Fruit fly (Drosophila melanogaster): ENCODE measurements around the gene CAH4.

Gene CAH4

DNA sequence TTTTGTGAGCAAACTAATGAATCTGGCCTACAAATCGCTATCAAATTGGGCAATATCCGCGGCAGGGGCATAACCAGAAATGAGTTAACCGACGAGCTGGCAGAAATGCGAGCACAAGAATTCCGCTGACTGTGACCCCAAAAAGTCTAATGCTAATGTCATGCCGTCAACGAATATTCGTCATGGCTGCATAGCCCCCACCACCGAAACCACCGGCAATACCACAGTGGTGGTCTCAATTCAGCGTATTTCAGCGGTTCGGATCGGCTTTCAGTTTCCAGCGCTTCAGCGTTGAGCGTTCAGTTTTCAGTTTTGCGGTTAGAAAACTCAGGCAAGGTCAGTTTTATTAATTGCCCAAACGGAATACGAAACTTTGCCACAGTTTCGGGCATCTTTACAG, 32.9 kb upstream of the CAH4 start:
- TF ChIP-seq CG4318 (GFP tag; optimal IDR thresholded peaks at IDR 0.05) = no peak
- TF ChIP-seq ss (GFP tag; optimal IDR thresholded peaks at IDR 0.05) = no peak
- no peak for TF ChIP-seq achi (GFP tag; optimal IDR thresholded peaks at IDR 0.05)
- TF ChIP-seq Eip78C (GFP tag) = no peak
- TF ChIP-seq dsx (GFP tag; optimal IDR thresholded peaks at IDR 0.05; ENCODE audit: poor library complexity, severe bottlenecking) = no peak
- no peak for TF ChIP-seq eg (GFP tag; IDR thresholded peaks at IDR 0.05)
- no peak for TF ChIP-seq fd59A (GFP tag; optimal IDR thresholded peaks at IDR 0.05)
- no peak for TF ChIP-seq CG6792 (GFP tag; optimal IDR thresholded peaks at IDR 0.05)
- no peak for TF ChIP-seq Ets21C (GFP tag; optimal IDR thresholded peaks at IDR 0.05)
- no peak for TF ChIP-seq Eip75B (GFP tag; optimal IDR thresholded peaks at IDR 0.05)

DNA sequence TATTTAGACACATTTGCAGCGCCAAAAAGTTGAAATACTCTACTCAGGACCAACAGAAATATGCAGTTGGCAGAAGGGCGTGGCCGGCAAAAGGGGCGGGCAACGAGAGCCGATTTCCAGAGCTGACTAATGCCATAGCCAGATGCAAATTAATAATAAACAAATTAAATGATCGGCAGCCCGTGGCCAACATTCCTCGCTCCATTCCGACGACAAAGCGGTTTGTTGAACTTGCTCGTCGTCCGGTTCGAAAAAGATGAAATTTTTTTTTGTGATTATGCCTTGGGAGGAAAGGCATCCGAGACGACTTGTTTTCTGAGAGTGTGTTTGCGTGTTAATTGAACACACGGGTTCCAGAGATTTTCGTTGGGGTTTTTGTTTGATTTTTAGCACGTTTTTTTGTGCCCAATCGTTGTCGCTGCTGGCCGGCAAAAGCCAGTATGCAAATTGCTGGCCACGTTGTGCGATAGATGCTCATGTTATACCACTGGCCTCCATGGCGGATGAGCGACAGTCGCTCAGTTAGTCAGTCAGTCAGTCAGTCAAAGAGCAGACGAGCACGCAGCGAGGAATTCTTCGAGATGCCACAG, 32.0 kb upstream of the CAH4 start:
- TF ChIP-seq CG6854 (GFP tag; optimal IDR thresholded peaks at IDR 0.05) = peak; percentile 25
- TF ChIP-seq Hr4 (GFP tag; optimal IDR thresholded peaks at IDR 0.05) = no peak
- no peak for TF ChIP-seq CG8119 (GFP tag; IDR thresholded peaks at IDR 0.05)
- peak; percentile 30 for TF ChIP-seq fkh (GFP tag; optimal IDR thresholded peaks at IDR 0.05)
- no peak for TF ChIP-seq fd85E (GFP tag; optimal IDR thresholded peaks at IDR 0.05)
- no peak for TF ChIP-seq CG15336 (GFP tag; IDR thresholded peaks at IDR 0.05)
- peak; percentile 41 for TF ChIP-seq Eip78C (GFP tag)
- TF ChIP-seq Met (GFP tag; optimal IDR thresholded peaks at IDR 0.05) = no peak

DNA sequence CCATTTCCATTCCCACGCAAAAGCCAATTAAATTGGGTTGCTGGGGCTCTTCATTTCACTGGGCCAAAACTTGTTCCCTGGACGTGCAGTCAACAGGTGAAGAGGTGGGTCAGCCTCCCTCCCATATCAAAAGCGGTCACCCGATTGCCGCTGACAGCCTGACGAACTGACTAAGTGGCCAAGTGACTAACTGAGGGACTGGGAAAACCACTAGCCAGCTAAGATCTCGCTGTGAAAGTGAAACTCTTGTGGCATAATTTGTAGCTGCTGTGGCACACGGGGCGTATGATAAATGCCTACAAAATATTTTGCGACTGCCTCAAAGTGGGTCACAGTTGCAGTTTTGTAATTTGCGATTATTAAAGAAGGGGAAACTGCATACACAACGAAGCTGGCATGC, 31.1 kb upstream of the CAH4 start:
- TF ChIP-seq lz (GFP tag; optimal IDR thresholded peaks at IDR 0.05) (no peak), Blimp-1 (GFP tag; optimal IDR thresholded peaks at IDR 0.05) (peak; percentile 51)

DNA sequence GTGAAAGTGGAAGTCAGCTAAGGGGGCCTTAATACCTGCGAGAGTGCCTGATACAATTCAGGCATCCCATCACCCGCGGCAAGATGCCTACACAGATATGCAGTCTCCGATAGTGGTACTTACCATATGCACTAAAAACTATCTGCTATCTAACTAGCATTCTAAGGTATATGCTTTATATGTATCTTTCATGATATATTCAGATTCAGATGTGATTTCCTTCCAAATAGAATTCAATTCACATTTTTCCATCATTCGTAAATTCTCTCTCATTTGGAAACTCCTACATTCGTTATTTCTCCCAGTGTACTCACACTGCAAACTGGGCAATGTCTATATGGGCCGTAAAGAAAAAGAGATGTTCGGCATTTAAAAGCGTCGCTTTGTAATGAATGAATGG, 29.1 kb upstream of the CAH4 start:
- TF ChIP-seq vri (GFP tag; optimal IDR thresholded peaks at IDR 0.05) (no peak), Met (GFP tag; optimal IDR thresholded peaks at IDR 0.05) (no peak), Hr4 (GFP tag; optimal IDR thresholded peaks at IDR 0.05) (peak; percentile 80), CG34406 (GFP tag; optimal IDR thresholded peaks at IDR 0.05) (peak; percentile 63), achi (GFP tag; optimal IDR thresholded peaks at IDR 0.05) (peak; percentile 33), Hr39 (GFP tag; optimal IDR thresholded peaks at IDR 0.05) (no peak), CG8632 (GFP tag; optimal IDR thresholded peaks at IDR 0.05) (peak; percentile 2), CG10669 (GFP tag; optimal IDR thresholded peaks at IDR 0.05) (no peak), dsx (GFP tag; optimal IDR thresholded peaks at IDR 0.05; ENCODE audit: poor library complexity, severe bottlenecking) (no peak), CG7368 (GFP tag; optimal IDR thresholded peaks at IDR 0.05) (peak; percentile 25), CG10631 (GFP tag; optimal IDR thresholded peaks at IDR 0.05) (no peak), Sox102F (GFP tag; optimal IDR thresholded peaks at IDR 0.05) (peak; percentile 20), CG6163 (GFP tag; IDR thresholded peaks at IDR 0.05) (peak; percentile 47; the same call in 1 of the 3 replicates), fkh (GFP tag; optimal IDR thresholded peaks at IDR 0.05) (no peak), CG32006 (GFP tag; optimal IDR thresholded peaks at IDR 0.05) (peak; percentile 78), Ets96B (tag; optimal IDR thresholded peaks at IDR 0.05) (no peak), CG3032 (tag; optimal IDR thresholded peaks at IDR 0.05) (no peak), OdsH (GFP tag; optimal IDR thresholded peaks at IDR 0.05) (peak; percentile 44), Lpt (GFP tag; optimal IDR thresholded peaks at IDR 0.05) (peak; percentile 33), CG3919 (GFP tag; optimal IDR thresholded peaks at IDR 0.05) (peak; percentile 46), pdm3 (GFP tag; optimal IDR thresholded peaks at IDR 0.05) (peak; percentile 53), CG6808 (GFP tag; optimal IDR thresholded peaks at IDR 0.05) (no peak), CG11294 (GFP tag; IDR thresholded peaks at IDR 0.05) (no peak), dac (GFP tag; optimal IDR thresholded peaks at IDR 0.05) (peak; percentile 13), CG6792 (GFP tag; optimal IDR thresholded peaks at IDR 0.05) (peak; percentile 22), acj6 (GFP tag; optimal IDR thresholded peaks at IDR 0.05) (no peak), CG31627 (GFP tag; optimal IDR thresholded peaks at IDR 0.05) (no peak), fd85E (GFP tag; optimal IDR thresholded peaks at IDR 0.05) (no peak), Ets21C (GFP tag; optimal IDR thresholded peaks at IDR 0.05) (no peak), lz (GFP tag; optimal IDR thresholded peaks at IDR 0.05) (no peak), Sox14 (GFP tag; optimal IDR thresholded peaks at IDR 0.05) (no peak), Gug (GFP tag; IDR thresholded peaks at IDR 0.05) (no peak), ss (GFP tag; optimal IDR thresholded peaks at IDR 0.05) (no peak), Eip75B (GFP tag; optimal IDR thresholded peaks at IDR 0.05) (peak; percentile 34), CG16779 (tag; optimal IDR thresholded peaks at IDR 0.05) (no peak), CG8319 (GFP tag; optimal IDR thresholded peaks at IDR 0.05) (peak; percentile 1), Blimp-1 (GFP tag; optimal IDR thresholded peaks at IDR 0.05) (peak; percentile 5), CG8119 (GFP tag; IDR thresholded peaks at IDR 0.05) (peak; percentile 41; the same call in 2 of the 3 replicates)
